Worm (Caenorhabditis elegans): Measurements from ENCODE around the gene nft-1.
A peak's percentile ranks its signal among the peaks of the same experiment; 100 is the strongest.

The nft-1 gene

DNA sequence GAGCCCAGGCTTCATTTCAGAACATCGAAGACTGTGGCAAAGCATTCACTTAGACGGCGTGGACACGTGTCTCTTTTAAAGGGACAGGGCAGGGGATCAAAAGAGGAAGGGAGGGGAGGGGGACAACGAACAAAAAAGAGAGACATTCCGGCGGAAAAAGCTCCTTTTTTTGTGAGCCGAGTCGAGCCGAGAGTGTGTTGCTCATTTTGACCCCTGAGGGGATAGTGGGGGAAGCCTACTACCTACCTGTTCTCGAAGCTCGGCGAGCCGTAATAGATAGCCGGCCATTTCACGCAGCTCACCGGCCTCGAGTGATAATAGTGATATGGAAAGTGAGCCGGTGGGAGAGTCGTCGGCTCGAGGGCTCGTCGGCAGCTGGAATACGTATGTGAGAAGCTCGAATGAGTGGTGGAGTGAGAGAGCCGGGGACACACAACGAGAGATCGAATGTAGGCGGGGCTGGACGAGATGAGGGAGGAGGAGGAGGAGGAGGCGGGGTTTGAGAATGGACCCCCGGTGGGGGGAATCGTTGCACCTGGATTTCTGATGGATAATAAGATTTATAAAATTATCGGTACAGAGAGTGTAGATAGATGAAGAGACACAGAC lies 13.1 kb downstream of the nft-1 start:
- TF ChIP-seq tbx-9 (tag; optimal IDR thresholded peaks at IDR 0.05; ENCODE audit: borderline replicate concordance) = no peak
- TF ChIP-seq pha-4 (tag; optimal IDR thresholded peaks at IDR 0.05) = no peak
- no peak for TF ChIP-seq F33H1.4 (GFP tag; IDR thresholded peaks at IDR 0.05)
- no peak for TF ChIP-seq F52B5.7 (tag; optimal IDR thresholded peaks at IDR 0.05)
- TF ChIP-seq B0035.1 (tag; optimal IDR thresholded peaks at IDR 0.05) = no peak
- no peak for TF ChIP-seq ztf-22 (GFP tag; optimal IDR thresholded peaks at IDR 0.05)
- TF ChIP-seq madf-6 (GFP tag; IDR thresholded peaks at IDR 0.05) = no peak
- peak; percentile 87 for TF ChIP-seq zfh-2 (GFP tag; conservative IDR thresholded peaks at IDR 0.05)
- TF ChIP-seq aptf-2 (GFP tag; conservative IDR thresholded peaks at IDR 0.05) = no peak
- TF ChIP-seq ccch-3 (GFP tag; optimal IDR thresholded peaks at IDR 0.05) = no peak
- TF ChIP-seq mcd-1 (GFP tag; IDR thresholded peaks at IDR 0.05) = no peak
- no peak for TF ChIP-seq dpl-1 (GFP tag; optimal IDR thresholded peaks at IDR 0.05)
- TF ChIP-seq gei-17 (GFP tag; optimal IDR thresholded peaks at IDR 0.05) = no peak
- TF ChIP-seq lin-54 (GFP tag; optimal IDR thresholded peaks at IDR 0.05) = no peak
- no peak for TF ChIP-seq D2030.7 (GFP tag; IDR thresholded peaks at IDR 0.05)
- TF ChIP-seq snpc-4 (GFP tag; optimal IDR thresholded peaks at IDR 0.05) = no peak
- TF ChIP-seq snpc-4 (tag; optimal IDR thresholded peaks at IDR 0.05) = no peak
- no peak for TF ChIP-seq nhr-179 (tag; optimal IDR thresholded peaks at IDR 0.05)
- TF ChIP-seq egrh-3 (GFP tag; IDR thresholded peaks at IDR 0.05) = peak; percentile 59; the same call in 1 of the 2 replicates

DNA sequence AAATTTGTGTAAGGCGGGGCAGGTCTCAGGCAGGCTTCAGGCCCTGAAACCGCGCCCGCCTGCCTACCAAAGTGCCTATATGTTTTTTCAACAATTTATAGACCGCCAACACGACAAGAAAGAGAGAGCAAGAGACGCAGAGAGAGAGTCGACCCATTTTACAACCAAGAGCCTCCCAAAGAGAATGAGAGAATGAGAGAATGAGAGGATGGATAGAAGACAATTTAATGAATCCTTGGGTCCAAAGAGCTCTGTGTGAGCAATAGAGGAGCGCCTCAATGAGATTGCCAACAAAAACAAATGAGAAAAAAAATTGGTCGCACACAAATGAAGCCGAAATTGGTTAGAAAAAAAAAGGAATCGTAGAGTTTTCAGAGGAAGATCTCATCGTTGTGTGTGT lies 14.2 kb downstream of the nft-1 start:
- TF ChIP-seq nhr-27 (tag; optimal IDR thresholded peaks at IDR 0.05) (no peak), ztf-3 (GFP tag; optimal IDR thresholded peaks at IDR 0.05) (no peak), rec-8 (tag; optimal IDR thresholded peaks at IDR 0.05) (no peak), F22D6.2 (tag; optimal IDR thresholded peaks at IDR 0.05) (no peak), zfh-2 (GFP tag; conservative IDR thresholded peaks at IDR 0.05) (0 out of 2 replicates have a peak, but pooled peaks have one; percentile 22), efl-1 (GFP tag; optimal IDR thresholded peaks at IDR 0.05) (no peak)

DNA sequence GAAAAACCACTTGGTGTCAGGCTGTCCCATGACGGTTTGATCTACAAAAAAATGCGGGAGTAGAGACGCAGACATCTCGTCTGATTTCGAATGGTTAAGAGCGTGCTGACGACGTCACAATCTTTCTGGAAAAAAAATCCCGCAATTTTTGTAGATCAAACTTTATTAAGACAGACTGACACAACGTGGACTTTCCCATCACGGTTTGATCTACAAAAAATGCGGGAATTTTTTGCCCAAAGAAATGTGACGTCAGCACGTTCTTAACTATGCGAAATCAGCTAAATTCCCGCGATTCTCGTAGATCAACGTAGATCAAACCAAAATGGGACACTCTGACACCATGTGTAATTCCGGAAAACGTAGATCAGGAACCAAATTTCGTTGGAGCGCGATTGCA lies 14.8 kb downstream of the nft-1 start:
- TF ChIP-seq unc-130 (GFP tag; optimal IDR thresholded peaks at IDR 0.05) (no peak), ceh-79 (tag; optimal IDR thresholded peaks at IDR 0.05) (no peak), F55B11.4 (tag; optimal IDR thresholded peaks at IDR 0.05; ENCODE audit: borderline replicate concordance, insufficient read depth) (no peak)

- TF ChIP-seq F33H1.4 (GFP tag; IDR thresholded peaks at IDR 0.05) = peak; percentile 58; the same call in 1 of the 2 replicates
Observed at ce11 chrIII:11939238-11939637, 15.6 kb downstream of the nft-1 start.

ce11 chrIII:11940008-11940407 lies 16.3 kb downstream of the nft-1 start:
- peak; percentile 69 for TF ChIP-seq F33H1.4 (GFP tag; IDR thresholded peaks at IDR 0.05)

ce11 chrIII:11942664-11943063 lies 19.0 kb downstream of the nft-1 start:
- TF ChIP-seq hmg-1.2 (GFP tag; IDR thresholded peaks at IDR 0.05) (0 out of 2 replicates have a peak, but pooled peaks have one; percentile 9), hlh-26 (GFP tag; conservative IDR thresholded peaks at IDR 0.05) (no peak), nfyb-1 (GFP tag; IDR thresholded peaks at IDR 0.05) (0 out of 2 replicates have a peak, but pooled peaks have one; percentile 47)
